Fruit fly (Drosophila melanogaster) whole organism, embryonic: ENCODE data around the gene CG11164.

Experiments used
- CG18599 ChIP-seq: fragments of 200-800 bp; sonication (Bioruptor generic); optimal IDR thresholded peaks from 3 replicates; lab custom pipeline; 2017; ENCODE audit warnings: missing biosample characterization, missing genetic modification characterization, mild to moderate bottlenecking, moderate library complexity, missing genetic modification reagents
- CG4424 ChIP-seq: fragments of 200-800 bp; sonication (Bioruptor generic); optimal IDR thresholded peaks from 3 replicates; lab custom pipeline; 2016; ENCODE audit warnings: missing biosample characterization, missing genetic modification characterization
- CG7556 ChIP-seq: fragments of 200-800 bp; sonication (Bioruptor generic); optimal IDR thresholded peaks from 2 replicates; lab custom pipeline; 2017; ENCODE audit warnings: missing biosample characterization, mild to moderate bottlenecking, missing genetic modification characterization
- CG9932 ChIP-seq: fragments of 200-800 bp; sonication (Bioruptor generic); IDR thresholded peaks from 2 replicates; pipeline ENCODE4 v1.3.6; 2022; ENCODE audit warnings: missing biosample characterization, missing genetic modification characterization
- HmgZ ChIP-seq: fragments of 200-800 bp; sonication (Bioruptor generic); optimal IDR thresholded peaks from 2 replicates; lab custom pipeline; 2018; ENCODE audit warnings: missing biosample characterization, mild to moderate bottlenecking, missing genetic modification characterization
- Lpt ChIP-seq: fragments of >200 bp; optimal IDR thresholded peaks from 2 replicates; lab custom pipeline; 2018; ENCODE audit warnings: missing biosample characterization, missing genetic modification characterization
- Trl ChIP-seq, 3 experiments: fragments of >200 bp in 2 of 3; fragments of 200-800 bp in 1 of 3; sonication (Bioruptor generic) in 1 of 3; optimal IDR thresholded peaks; 2 replicates in 1 of 3; 3 replicates in 2 of 3; lab custom pipeline; 2016 to 2017; ENCODE audit warnings: missing biosample characterization in 1 of 3, missing genetic modification characterization in 1 of 3
- ash1 ChIP-seq: fragments of 200-800 bp; sonication (Bioruptor generic); optimal IDR thresholded peaks from 2 replicates; lab custom pipeline; 2018; ENCODE audit warnings: missing biosample characterization, mild to moderate bottlenecking, missing genetic modification characterization
- crc ChIP-seq: fragments of 200-800 bp; sonication (Bioruptor generic); optimal IDR thresholded peaks from 2 replicates; lab custom pipeline; 2016; ENCODE audit warnings: missing biosample characterization, missing genetic modification characterization
- hb ChIP-seq: fragments of 200-800 bp; sonication (Bioruptor generic); IDR thresholded peaks from 3 replicates; pipeline ENCODE4 v1.3.6; 2022; ENCODE audit warnings: missing biosample characterization, missing genetic modification characterization; ENCODE audit not compliant: partially characterized antibody
- hth ChIP-seq: fragments of >200 bp; optimal IDR thresholded peaks from 2 replicates; lab custom pipeline; 2017; ENCODE audit warnings: inconsistent platforms

- TF ChIP-seq ash1 (GFP tag; lab: Kevin White, UChicago) (no peak), crc (GFP tag; lab: Kevin White, UChicago) (no peak), hb (no peak), Lpt (no peak), CG7556 (no peak), Trl (optimal IDR thresholded peaks at IDR 0.05; lab: Kevin White, UChicago) (no peak), Trl (GFP tag; optimal IDR thresholded peaks at IDR 0.05; lab: Kevin White, UChicago) (no peak), HmgZ (no peak), CG18599 (no peak), CG4424 (GFP tag; lab: Kevin White, UChicago) (no peak), hth (lab: Kevin White, UChicago) (no peak), CG9932 (GFP tag; lab: Robert Waterston, UW) (no peak)
These were observed 38.4 kb upstream of the CG11164 start for dm6 chrX:13629414-13629813.
